ENCODE assay signal across 5 worm cellular contexts in the genomic region with DNA sequence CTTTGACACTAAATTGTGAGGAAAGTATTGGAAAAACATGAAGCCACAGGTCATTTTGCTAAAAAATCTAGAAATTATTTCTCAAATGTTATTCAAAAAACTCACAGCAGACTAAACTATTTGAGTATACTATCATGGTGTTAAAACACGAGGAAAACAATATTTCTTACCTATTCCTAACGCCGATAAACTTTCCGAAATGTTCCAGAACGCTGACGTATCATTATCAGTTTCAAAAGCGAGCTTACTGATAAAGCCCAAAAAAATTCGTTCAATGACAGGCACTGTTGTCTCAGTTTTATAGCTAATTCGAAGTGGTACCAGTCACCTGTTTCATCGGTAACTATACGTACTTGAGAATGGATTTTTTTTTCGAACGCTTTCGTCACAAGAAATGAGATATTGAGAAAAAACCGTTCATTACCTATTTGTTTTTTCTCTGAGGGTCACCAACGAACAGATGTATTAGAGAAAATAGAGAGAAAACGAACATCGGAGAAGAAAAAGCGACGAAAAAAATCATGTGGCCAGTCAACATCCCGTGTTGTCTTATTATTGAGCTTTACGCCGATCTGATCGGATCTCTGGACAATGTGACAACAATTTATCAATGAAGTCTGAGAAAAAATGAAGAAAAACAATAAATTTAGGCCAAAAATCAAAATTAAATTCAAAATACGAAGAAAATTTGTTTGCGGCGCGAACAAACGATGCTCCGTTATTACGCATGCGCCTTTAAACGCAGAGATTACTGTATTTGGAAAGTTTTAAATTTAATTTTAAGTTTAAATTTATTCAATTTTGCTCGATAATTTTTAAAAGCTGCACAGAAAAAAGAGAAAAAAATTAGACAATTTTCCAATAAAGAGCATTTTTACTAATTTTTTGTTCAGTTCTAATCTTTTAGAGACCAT.
A peak's percentile ranks its signal among the peaks of the same experiment; 100 is the strongest.
TF ChIP-seq lines count a peak whose summit lies in the region.

No protein-coding gene starts in this region.

TF ChIP-seq in whole organism, L1 larva, 84 proteins besides CTCF, POLR2A, EP300 and RAD21:
- TF ChIP-seq mdl-1 (tag; optimal IDR thresholded peaks at IDR 0.05; lab: Kevin White, UChicago) (no peak), dpl-1 (GFP tag; optimal IDR thresholded peaks at IDR 0.05; lab: Kevin White, UChicago) (no peak), nhr-71 (tag; optimal IDR thresholded peaks at IDR 0.05; lab: Kevin White, UChicago) (peak; percentile 12), elt-2 (tag; optimal IDR thresholded peaks at IDR 0.05; lab: Kevin White, UChicago) (peak; percentile 40), ceh-8 (GFP tag; optimal IDR thresholded peaks at IDR 0.05; lab: Kevin White, UChicago) (no peak), tlp-1 (tag; optimal IDR thresholded peaks at IDR 0.05; lab: Kevin White, UChicago) (no peak)

TF ChIP-seq in whole organism, L2 larva, 48 proteins besides CTCF, POLR2A, EP300 and RAD21:
- TF ChIP-seq egl-27 (tag; optimal IDR thresholded peaks at IDR 0.05; lab: Kevin White, UChicago): no peak
- no peak for TF ChIP-seq F13H6.1 (tag; optimal IDR thresholded peaks at IDR 0.05; lab: Kevin White, UChicago)
- TF ChIP-seq Y55F3AM.14 (GFP tag; optimal IDR thresholded peaks at IDR 0.05; lab: Kevin White, UChicago): no peak
- no peak for TF ChIP-seq unc-39 (tag; optimal IDR thresholded peaks at IDR 0.05; lab: Kevin White, UChicago)
- peak; percentile 56 for TF ChIP-seq fos-1 (tag; optimal IDR thresholded peaks at IDR 0.05; lab: Kevin White, UChicago)
- TF ChIP-seq skn-1 (tag; optimal IDR thresholded peaks at IDR 0.05; lab: Kevin White, UChicago): peak; percentile 82
- peak; percentile 19 for TF ChIP-seq nhr-129 (tag; optimal IDR thresholded peaks at IDR 0.05; lab: Kevin White, UChicago)
- TF ChIP-seq crh-2 (tag; optimal IDR thresholded peaks at IDR 0.05; lab: Kevin White, UChicago): peak; percentile 58
- no peak for TF ChIP-seq ZK546.5 (tag; optimal IDR thresholded peaks at IDR 0.05; lab: Kevin White, UChicago)
TF ChIP-seq in whole organism, L2 larva: peak in this region for 4.

TF ChIP-seq in whole organism, L3 larva, 47 proteins besides CTCF, POLR2A, EP300 and RAD21:
- TF ChIP-seq ceh-82 (tag; optimal IDR thresholded peaks at IDR 0.05; lab: Kevin White, UChicago) (no peak), snpc-4 (tag; optimal IDR thresholded peaks at IDR 0.05; lab: Kevin White, UChicago) (peak; percentile 61), pqm-1 (tag; optimal IDR thresholded peaks at IDR 0.05; lab: Kevin White, UChicago) (peak; percentile 42), elt-2 (tag; optimal IDR thresholded peaks at IDR 0.05; lab: Kevin White, UChicago) (peak; percentile 71), ceh-9 (tag; optimal IDR thresholded peaks at IDR 0.05; lab: Kevin White, UChicago) (no peak), ama-1 (optimal IDR thresholded peaks at IDR 0.05; lab: Kevin White, UChicago) (peak; percentile 25), egl-27 (tag; optimal IDR thresholded peaks at IDR 0.05; lab: Kevin White, UChicago) (no peak), ztf-4 (tag; optimal IDR thresholded peaks at IDR 0.05; lab: Kevin White, UChicago) (no peak), hmg-11 (tag; optimal IDR thresholded peaks at IDR 0.05; lab: Kevin White, UChicago) (no peak), lin-39 (tag; optimal IDR thresholded peaks at IDR 0.05; lab: Kevin White, UChicago) (no peak), ZK546.5 (tag; optimal IDR thresholded peaks at IDR 0.05; lab: Kevin White, UChicago) (no peak), pha-4 (tag; optimal IDR thresholded peaks at IDR 0.05; lab: Kevin White, UChicago) (peak; percentile 51), ztf-11 (tag; optimal IDR thresholded peaks at IDR 0.05; lab: Kevin White, UChicago) (no peak), tbx-2 (tag; optimal IDR thresholded peaks at IDR 0.05; lab: Kevin White, UChicago) (no peak), jun-1 (tag; optimal IDR thresholded peaks at IDR 0.05; lab: Kevin White, UChicago) (peak; percentile 8), fkh-10 (GFP tag; optimal IDR thresholded peaks at IDR 0.05; lab: Kevin White, UChicago) (no peak), elt-1 (tag; optimal IDR thresholded peaks at IDR 0.05; lab: Kevin White, UChicago) (no peak), nhr-237 (tag; optimal IDR thresholded peaks at IDR 0.05; lab: Kevin White, UChicago) (no peak), zag-1 (tag; optimal IDR thresholded peaks at IDR 0.05; lab: Kevin White, UChicago) (no peak)

TF ChIP-seq in whole organism, L4 larva, 104 proteins besides CTCF, POLR2A, EP300 and RAD21:
- TF ChIP-seq nhr-28 (tag; optimal IDR thresholded peaks at IDR 0.05; lab: Kevin White, UChicago): peak; percentile 29
- peak; percentile 58 for TF ChIP-seq hlh-30 (tag; optimal IDR thresholded peaks at IDR 0.05; lab: Kevin White, UChicago; ENCODE audit: insufficient read depth)
- 0 out of 2 replicates have a peak, but pooled peaks have one; percentile 14 for TF ChIP-seq lin-1 (GFP tag; IDR thresholded peaks at IDR 0.05; lab: Robert Waterston, UW)
- no peak for TF ChIP-seq set-16 (GFP tag; IDR thresholded peaks at IDR 0.05; lab: Robert Waterston, UW)
- TF ChIP-seq attf-4 (tag; optimal IDR thresholded peaks at IDR 0.05; lab: Kevin White, UChicago): no peak
- TF ChIP-seq hlh-11 (tag; optimal IDR thresholded peaks at IDR 0.05; lab: Kevin White, UChicago): peak; percentile 73
- peak; percentile 17 for TF ChIP-seq lin-13 (GFP tag; optimal IDR thresholded peaks at IDR 0.05; lab: Kevin White, UChicago)
- peak; percentile 87 for TF ChIP-seq snpc-1.2 (GFP tag; IDR thresholded peaks at IDR 0.05; lab: Robert Waterston, UW)
- peak; percentile 84 for TF ChIP-seq dmd-6 (GFP tag; IDR thresholded peaks at IDR 0.05; lab: Robert Waterston, UW)
- no peak for TF ChIP-seq egl-27 (tag; optimal IDR thresholded peaks at IDR 0.05; lab: Kevin White, UChicago)
- TF ChIP-seq pqm-1 (tag; optimal IDR thresholded peaks at IDR 0.05; lab: Kevin White, UChicago): peak; percentile 15
- TF ChIP-seq dve-1 (tag; optimal IDR thresholded peaks at IDR 0.05; lab: Kevin White, UChicago; ENCODE audit: insufficient read depth): peak; percentile 93
- TF ChIP-seq daf-16 (GFP tag; optimal IDR thresholded peaks at IDR 0.05; lab: Kevin White, UChicago): peak in 1 of 2 experiments; percentile 82
- TF ChIP-seq daf-16 (tag; optimal IDR thresholded peaks at IDR 0.05; lab: Kevin White, UChicago): peak; percentile 79
- peak; percentile 98 for TF ChIP-seq Y48G9A.11 (GFP tag; IDR thresholded peaks at IDR 0.05; lab: Robert Waterston, UW)
- TF ChIP-seq zip-2 (tag; optimal IDR thresholded peaks at IDR 0.05; lab: Kevin White, UChicago): peak; percentile 1

TF ChIP-seq in whole organism, young adult, 124 proteins besides CTCF, POLR2A, EP300 and RAD21 (continues in another document):
- TF ChIP-seq sea-2 (GFP tag; IDR thresholded peaks at IDR 0.05; lab: Robert Waterston, UW) (no peak), D2030.7 (GFP tag; IDR thresholded peaks at IDR 0.05; lab: Robert Waterston, UW) (peak; percentile 78), ztf-22 (GFP tag; optimal IDR thresholded peaks at IDR 0.05; lab: Kevin White, UChicago) (no peak), tbx-9 (tag; optimal IDR thresholded peaks at IDR 0.05; lab: Kevin White, UChicago; ENCODE audit: borderline replicate concordance) (no peak), nhr-179 (tag; optimal IDR thresholded peaks at IDR 0.05; lab: Kevin White, UChicago) (no peak), lin-54 (GFP tag; optimal IDR thresholded peaks at IDR 0.05; lab: Kevin White, UChicago) (peak; percentile 73), ztf-25 (GFP tag; IDR thresholded peaks at IDR 0.05; lab: Robert Waterston, UW) (no peak), ceh-27 (GFP tag; optimal IDR thresholded peaks at IDR 0.05; lab: Kevin White, UChicago) (peak; percentile 37), attf-3 (GFP tag; conservative IDR thresholded peaks at IDR 0.05; lab: Robert Waterston, UW) (peak; percentile 92), K11D2.4 (GFP tag; IDR thresholded peaks at IDR 0.05; lab: Robert Waterston, UW) (no peak), egrh-3 (GFP tag; IDR thresholded peaks at IDR 0.05; lab: Robert Waterston, UW) (no peak), ztf-6 (GFP tag; IDR thresholded peaks at IDR 0.05; lab: Robert Waterston, UW) (no peak), hmg-1.2 (GFP tag; IDR thresholded peaks at IDR 0.05; lab: Robert Waterston, UW) (peak; percentile 32; the same call in 1 of the 2 replicates), F39B2.1 (GFP tag; IDR thresholded peaks at IDR 0.05; lab: Robert Waterston, UW) (no peak), aptf-3 (GFP tag; IDR thresholded peaks at IDR 0.05; lab: Robert Waterston, UW) (no peak), F52B5.7 (tag; optimal IDR thresholded peaks at IDR 0.05; lab: Kevin White, UChicago) (no peak), Y53G8AR.9 (GFP tag; conservative IDR thresholded peaks at IDR 0.05; lab: Robert Waterston, UW) (no peak), pha-4 (tag; optimal IDR thresholded peaks at IDR 0.05; lab: Kevin White, UChicago) (no peak), unc-62 (GFP tag; optimal IDR thresholded peaks at IDR 0.05; lab: Kevin White, UChicago) (no peak), lin-35 (GFP tag; optimal IDR thresholded peaks at IDR 0.05; lab: Kevin White, UChicago) (peak in 1 of 3 experiments; percentile 9), ama-1 (optimal IDR thresholded peaks at IDR 0.05; lab: Kevin White, UChicago) (no peak), ama-1 (GFP tag; optimal IDR thresholded peaks at IDR 0.05; lab: Kevin White, UChicago) (no peak), T07F8.4 (tag; optimal IDR thresholded peaks at IDR 0.05; lab: Kevin White, UChicago) (no peak), egl-18 (GFP tag; IDR thresholded peaks at IDR 0.05; lab: Robert Waterston, UW) (no peak), akir-1 (GFP tag; optimal IDR thresholded peaks at IDR 0.05; lab: Kevin White, UChicago) (no peak), mcd-1 (GFP tag; IDR thresholded peaks at IDR 0.05; lab: Robert Waterston, UW) (no peak), Y95B8A.8 (GFP tag; IDR thresholded peaks at IDR 0.05; lab: Robert Waterston, UW) (no peak), ccch-3 (GFP tag; optimal IDR thresholded peaks at IDR 0.05; lab: Kevin White, UChicago) (no peak), aptf-2 (GFP tag; conservative IDR thresholded peaks at IDR 0.05; lab: Robert Waterston, UW) (no peak), F37B4.10 (GFP tag; IDR thresholded peaks at IDR 0.05; lab: Robert Waterston, UW) (no peak), nhr-120 (GFP tag; IDR thresholded peaks at IDR 0.05; lab: Robert Waterston, UW) (no peak), Y79H2A.3 (GFP tag; conservative IDR thresholded peaks at IDR 0.05; lab: Robert Waterston, UW) (no peak), rpc-1 (optimal IDR thresholded peaks at IDR 0.05; lab: Kevin White, UChicago) (no peak), rpc-1 (tag; optimal IDR thresholded peaks at IDR 0.05; lab: Kevin White, UChicago) (no peak), pbrm-1 (GFP tag; IDR thresholded peaks at IDR 0.05; lab: Robert Waterston, UW) (0 out of 2 replicates have a peak, but pooled peaks have one; percentile 20), B0035.1 (tag; optimal IDR thresholded peaks at IDR 0.05; lab: Kevin White, UChicago) (no peak), madf-8 (GFP tag; conservative IDR thresholded peaks at IDR 0.05; lab: Robert Waterston, UW) (peak; percentile 71), xnd-1 (tag; optimal IDR thresholded peaks at IDR 0.05; lab: Kevin White, UChicago) (peak; percentile 74)
